Fruit fly (Drosophila melanogaster) whole organism, embryonic: ENCODE results near the gene CG43998.

ENCODE experiments used
- Atf6 ChIP-seq: fragments of 200-800 bp; sonication (Bioruptor generic); IDR thresholded peaks from 2 replicates; pipeline ENCODE4 v1.3.6; 2022; ENCODE audit warnings: missing biosample characterization, missing genetic modification characterization
- Bteb2 ChIP-seq: fragments of 200-800 bp; sonication (Bioruptor generic); optimal IDR thresholded peaks from 2 replicates; lab custom pipeline; 2016; ENCODE audit warnings: missing biosample characterization, missing genetic modification characterization
- CG10147 ChIP-seq: fragments of 200-800 bp; sonication (Bioruptor generic); optimal IDR thresholded peaks from 2 replicates; lab custom pipeline; 2019; ENCODE audit warnings: missing biosample characterization, mild to moderate bottlenecking, missing genetic modification characterization, moderate library complexity
- CG10274 ChIP-seq: fragments of 200-800 bp; sonication (Bioruptor generic); optimal IDR thresholded peaks from 3 replicates; lab custom pipeline; 2017; ENCODE audit warnings: missing biosample characterization, mild to moderate bottlenecking, missing genetic modification characterization
- CG10462 ChIP-seq: fragments of 200-800 bp; sonication (Bioruptor generic); optimal IDR thresholded peaks from 2 replicates; lab custom pipeline; 2016; ENCODE audit warnings: missing biosample characterization, missing genetic modification characterization
- CG11085 ChIP-seq: fragments of 200-800 bp; sonication (Bioruptor generic); IDR thresholded peaks from 2 replicates; pipeline ENCODE4 v1.3.6; 2022; ENCODE audit warnings: missing biosample characterization, missing genetic modification characterization
- CG13123 ChIP-seq: fragments of 200-800 bp; sonication (Bioruptor generic); optimal IDR thresholded peaks from 2 replicates; lab custom pipeline; 2016; ENCODE audit warnings: missing biosample characterization, missing genetic modification characterization
- CG14014 ChIP-seq: fragments of 200-800 bp; sonication (Bioruptor generic); IDR thresholded peaks from 2 replicates; pipeline ENCODE4 v1.3.6; 2022; ENCODE audit warnings: missing biosample characterization, missing genetic modification characterization
- CG14050 ChIP-seq: fragments of 200-800 bp; sonication (Bioruptor generic); IDR thresholded peaks from 3 replicates; pipeline ENCODE4 v1.3.6; 2022; ENCODE audit warnings: missing biosample characterization, missing genetic modification characterization
- CG1602 ChIP-seq: fragments of 200-800 bp; sonication (Bioruptor generic); optimal IDR thresholded peaks from 3 replicates; lab custom pipeline; 2016; ENCODE audit warnings: missing biosample characterization, missing genetic modification characterization
- CG16815 ChIP-seq: fragments of 200-800 bp; sonication (Bioruptor generic); optimal IDR thresholded peaks from 3 replicates; lab custom pipeline; 2017; ENCODE audit warnings: missing biosample characterization, mild to moderate bottlenecking, missing genetic modification characterization
- CG17186 ChIP-seq: fragments of 200-800 bp; sonication (Bioruptor generic); optimal IDR thresholded peaks from 3 replicates; lab custom pipeline; 2017; ENCODE audit warnings: missing biosample characterization, missing genetic modification reagents, missing genetic modification characterization
- CG17328 ChIP-seq: fragments of 200-800 bp; sonication (Bioruptor generic); IDR thresholded peaks from 2 replicates; pipeline ENCODE4 v1.3.6; 2022; ENCODE audit warnings: missing biosample characterization, missing genetic modification characterization
- CG1832 ChIP-seq: fragments of 200-800 bp; sonication (Bioruptor generic); optimal IDR thresholded peaks from 2 replicates; lab custom pipeline; 2017; ENCODE audit warnings: missing biosample characterization, mild to moderate bottlenecking, missing genetic modification characterization, inconsistent platforms
- CG2120 ChIP-seq: fragments of 200-800 bp; sonication (Bioruptor generic); optimal IDR thresholded peaks from 3 replicates; lab custom pipeline; 2016; ENCODE audit warnings: missing biosample characterization, missing genetic modification characterization
- CG32772 ChIP-seq: fragments of 200-800 bp; sonication (Bioruptor generic); IDR thresholded peaks from 2 replicates; pipeline ENCODE4 v1.3.6; 2022; ENCODE audit warnings: missing biosample characterization, missing genetic modification characterization
- CG3407 ChIP-seq: fragments of 200-800 bp; sonication (Bioruptor generic); optimal IDR thresholded peaks from 2 replicates; lab custom pipeline; 2018; ENCODE audit warnings: missing biosample characterization, mild to moderate bottlenecking, missing genetic modification characterization
- CG4730 ChIP-seq: fragments of 200-800 bp; sonication (Bioruptor generic); IDR thresholded peaks from 2 replicates; pipeline ENCODE4 v1.3.6; 2022; ENCODE audit warnings: missing biosample characterization, missing genetic modification characterization
- CG7372 ChIP-seq: fragments of 200-800 bp; sonication (Bioruptor generic); IDR thresholded peaks from 2 replicates; pipeline ENCODE4 v1.3.6; 2022; ENCODE audit warnings: missing biosample characterization, missing genetic modification characterization
- CG7963 ChIP-seq: fragments of 200-800 bp; sonication (Bioruptor generic); IDR thresholded peaks from 3 replicates; pipeline ENCODE4 v1.3.6; 2022; ENCODE audit warnings: missing biosample characterization, missing genetic modification characterization; ENCODE audit not compliant: partially characterized antibody
- CG8478 ChIP-seq: fragments of >200 bp; optimal IDR thresholded peaks from 2 replicates; lab custom pipeline; 2018
- HmgZ ChIP-seq: fragments of 200-800 bp; sonication (Bioruptor generic); optimal IDR thresholded peaks from 2 replicates; lab custom pipeline; 2018; ENCODE audit warnings: missing biosample characterization, mild to moderate bottlenecking, missing genetic modification characterization
- Meics ChIP-seq: fragments of 200-800 bp; sonication (Bioruptor generic); optimal IDR thresholded peaks from 2 replicates; lab custom pipeline; 2017; ENCODE audit warnings: missing biosample characterization, mild to moderate bottlenecking, missing genetic modification characterization
- NC2α ChIP-seq: fragments of 200-800 bp; sonication (Bioruptor generic); optimal IDR thresholded peaks from 2 replicates; lab custom pipeline; 2016; ENCODE audit warnings: missing biosample characterization, missing genetic modification characterization
- Pdp1 ChIP-seq, 2 experiments: fragments of 200-800 bp; sonication (Bioruptor generic); optimal IDR thresholded peaks; 3 replicates each; lab custom pipeline; 2016; ENCODE audit warnings: missing biosample characterization in 2 of 2, missing genetic modification characterization in 2 of 2, mild to moderate bottlenecking in 1 of 2, moderate library complexity in 1 of 2
- Sry-δ ChIP-seq: fragments of 200-800 bp; sonication (Bioruptor generic); optimal IDR thresholded peaks from 2 replicates; lab custom pipeline; 2016; ENCODE audit warnings: missing biosample characterization, missing genetic modification characterization
- TFAM ChIP-seq: fragments of 200-800 bp; sonication (Bioruptor generic); optimal IDR thresholded peaks from 2 replicates; lab custom pipeline; 2017; ENCODE audit warnings: missing biosample characterization, missing genetic modification characterization, inconsistent platforms
- ap ChIP-seq: fragments of 200-800 bp; sonication (Bioruptor generic); IDR thresholded peaks from 2 replicates; pipeline ENCODE4 v1.3.6; 2022; ENCODE audit warnings: missing biosample characterization, missing genetic modification characterization
- ase ChIP-seq: fragments of 200-800 bp; sonication (Bioruptor generic); IDR thresholded peaks from 3 replicates; pipeline ENCODE4 v1.3.6; 2022; ENCODE audit warnings: missing biosample characterization, missing genetic modification characterization
- ash1 ChIP-seq: fragments of 200-800 bp; sonication (Bioruptor generic); optimal IDR thresholded peaks from 2 replicates; lab custom pipeline; 2018; ENCODE audit warnings: missing biosample characterization, mild to moderate bottlenecking, missing genetic modification characterization
- bigmax ChIP-seq: fragments of 200-800 bp; sonication (Bioruptor generic); optimal IDR thresholded peaks from 2 replicates; lab custom pipeline; 2018; ENCODE audit warnings: missing biosample characterization, mild to moderate bottlenecking, missing genetic modification characterization
- bsh ChIP-seq, 2 experiments: fragments of 200-800 bp; sonication (Bioruptor generic); optimal IDR thresholded peaks; 2 replicates each; lab custom pipeline; 2017 to 2018; ENCODE audit warnings: mild to moderate bottlenecking in 2 of 2, missing biosample characterization in 2 of 2, missing genetic modification characterization in 2 of 2, moderate library complexity in 1 of 2
- crc ChIP-seq: fragments of 200-800 bp; sonication (Bioruptor generic); optimal IDR thresholded peaks from 2 replicates; lab custom pipeline; 2016; ENCODE audit warnings: missing biosample characterization, missing genetic modification characterization
- crol ChIP-seq: fragments of 200-800 bp; sonication (Bioruptor generic); IDR thresholded peaks from 2 replicates; pipeline ENCODE4 v1.3.6; 2022; ENCODE audit warnings: missing biosample characterization, missing genetic modification characterization
- dati ChIP-seq: fragments of 200-800 bp; sonication (Bioruptor generic); IDR thresholded peaks from 2 replicates; pipeline ENCODE4 v1.3.6; 2022; ENCODE audit warnings: missing biosample characterization, missing genetic modification characterization
- emc ChIP-seq: fragments of 200-800 bp; sonication (Bioruptor generic); optimal IDR thresholded peaks from 2 replicates; lab custom pipeline; 2016; ENCODE audit warnings: missing biosample characterization, missing genetic modification characterization
- eve ChIP-seq, 2 experiments: fragments of >200 bp; optimal IDR thresholded peaks; 2 replicates each; lab custom pipeline; 2017; ENCODE audit warnings: missing biosample characterization in 2 of 2, missing genetic modification characterization in 2 of 2
- ewg ChIP-seq: fragments of 200-800 bp; sonication (Bioruptor generic); optimal IDR thresholded peaks from 3 replicates; lab custom pipeline; 2017; ENCODE audit warnings: mild to moderate bottlenecking, missing biosample characterization, missing genetic modification reagents, missing genetic modification characterization
- fd64A ChIP-seq: fragments of 200-800 bp; sonication (Bioruptor generic); optimal IDR thresholded peaks from 3 replicates; lab custom pipeline; 2018; ENCODE audit warnings: missing biosample characterization, mild to moderate bottlenecking, missing genetic modification characterization
- gfzf ChIP-seq: fragments of 200-800 bp; sonication (Bioruptor generic); optimal IDR thresholded peaks from 2 replicates; lab custom pipeline; 2016; ENCODE audit warnings: missing biosample characterization, mild to moderate bottlenecking, missing genetic modification characterization, moderate library complexity
- ind ChIP-seq: fragments of 200-800 bp; sonication (Bioruptor generic); optimal IDR thresholded peaks from 3 replicates; lab custom pipeline; 2016; ENCODE audit warnings: missing biosample characterization, missing genetic modification characterization
- kni ChIP-seq: fragments of 200-800 bp; sonication (Bioruptor generic); optimal IDR thresholded peaks from 3 replicates; lab custom pipeline; 2017; ENCODE audit warnings: mild to moderate bottlenecking, missing biosample characterization, missing genetic modification reagents, missing genetic modification characterization
- knrl ChIP-seq: fragments of 200-800 bp; sonication (Bioruptor generic); IDR thresholded peaks from 3 replicates; pipeline ENCODE4 v1.3.6; 2022; ENCODE audit warnings: missing biosample characterization, missing genetic modification characterization; ENCODE audit not compliant: partially characterized antibody
- seq ChIP-seq: fragments of 200-800 bp; sonication (Bioruptor generic); IDR thresholded peaks from 2 replicates; pipeline ENCODE4 v1.3.6; 2022; ENCODE audit warnings: missing biosample characterization, missing genetic modification characterization
- so ChIP-seq: fragments of 200-800 bp; sonication (Bioruptor generic); IDR thresholded peaks from 3 replicates; pipeline ENCODE4 v1.3.6; 2022; ENCODE audit warnings: missing biosample characterization, missing genetic modification characterization
- sqz ChIP-seq: fragments of 200-800 bp; sonication (Bioruptor generic); optimal IDR thresholded peaks from 3 replicates; lab custom pipeline; 2018; ENCODE audit warnings: missing biosample characterization, mild to moderate bottlenecking, missing genetic modification characterization
- tio ChIP-seq: fragments of 200-800 bp; sonication (Bioruptor generic); optimal IDR thresholded peaks from 2 replicates; lab custom pipeline; 2017; ENCODE audit warnings: missing biosample characterization, missing genetic modification characterization, inconsistent platforms
- tll ChIP-seq, 2 experiments: fragments of 200-800 bp in 1 of 2; fragments of >200 bp in 1 of 2; sonication (Bioruptor generic) in 1 of 2; optimal IDR thresholded peaks; 2 replicates each; lab custom pipeline; 2017 to 2019; ENCODE audit warnings: missing biosample characterization in 2 of 2, missing genetic modification characterization in 2 of 2, mild to moderate bottlenecking in 1 of 2, moderate library complexity in 1 of 2

CG43998 gene

DNA sequence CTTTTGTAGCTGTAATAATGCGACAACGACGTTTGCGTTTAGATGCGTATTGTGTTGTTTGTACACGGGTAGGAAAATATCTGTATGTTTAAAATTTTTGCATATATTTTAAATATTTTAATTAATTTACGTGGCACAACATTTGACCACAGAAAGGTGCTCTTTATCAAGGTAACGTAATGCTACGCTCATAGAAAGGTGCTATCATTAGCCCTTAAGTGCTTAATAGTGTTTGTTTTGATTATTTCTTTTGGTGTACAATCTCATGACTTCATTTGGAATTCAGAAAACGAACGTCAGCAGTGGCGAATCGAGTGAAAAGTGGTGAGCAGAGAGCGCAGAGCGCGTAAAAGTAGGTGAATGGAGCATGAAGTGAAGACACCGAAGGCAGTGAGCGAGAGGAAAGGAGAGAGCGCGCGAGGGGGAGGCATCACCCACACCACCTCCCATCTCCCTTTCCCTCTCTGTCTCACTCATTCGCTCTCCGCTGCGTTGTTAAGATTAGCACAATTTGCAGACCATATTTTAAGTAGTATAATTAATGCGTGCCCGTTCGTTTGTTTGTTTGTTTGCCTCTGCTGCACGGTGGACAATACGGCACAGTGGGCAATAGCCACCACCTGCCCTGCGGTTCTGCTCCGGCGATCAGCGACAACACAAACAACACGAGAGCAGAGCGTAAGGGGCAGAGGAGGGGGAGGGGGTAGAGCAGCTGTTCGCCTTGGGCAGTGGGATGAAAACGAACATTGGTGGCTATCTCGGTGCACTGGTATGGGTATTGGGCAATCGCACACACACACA lies 6.9 kb downstream of the CG43998 start (continued):
- no peak for TF ChIP-seq CG17186 (GFP tag; lab: Kevin White, UChicago)
- no peak for TF ChIP-seq emc (GFP tag; lab: Kevin White, UChicago)
- peak in 1 of 2 experiments; percentile 47 for TF ChIP-seq bsh (GFP tag; optimal IDR thresholded peaks at IDR 0.05; lab: Kevin White, UChicago)
- TF ChIP-seq ap (GFP tag; lab: Robert Waterston, UW), result 0 out of 2 replicates have a peak, but pooled peaks have one; percentile 40
- no peak for TF ChIP-seq CG8478 (lab: Kevin White, UChicago)
- peak; percentile 23 for TF ChIP-seq bigmax
- peak; percentile 9 for TF ChIP-seq sqz (GFP tag; lab: Kevin White, UChicago)
- TF ChIP-seq HmgZ (tag; lab: Kevin White, UChicago), result peak; percentile 53
- no peak for TF ChIP-seq CG16815 (GFP tag; lab: Kevin White, UChicago)
- TF ChIP-seq NC2α (GFP tag; lab: Kevin White, UChicago), result no peak
- TF ChIP-seq seq (GFP tag; lab: Robert Waterston, UW), result no peak
- TF ChIP-seq CG7963 (GFP tag; lab: Robert Waterston, UW), result no peak
- TF ChIP-seq eve (GFP tag; optimal IDR thresholded peaks at IDR 0.05; lab: Kevin White, UChicago), result no peak
- TF ChIP-seq Atf6 (GFP tag; lab: Robert Waterston, UW), result peak; percentile 14; the same call in 1 of the 2 replicates
- no peak for TF ChIP-seq fd64A
- peak; percentile 41 for TF ChIP-seq CG1832 (GFP tag; lab: Kevin White, UChicago)
- TF ChIP-seq crc, result no peak
- no peak for TF ChIP-seq CG11085 (GFP tag; lab: Robert Waterston, UW)
- no peak for TF ChIP-seq so
- TF ChIP-seq CG3407, result peak; percentile 21
- TF ChIP-seq CG17328 (GFP tag; lab: Robert Waterston, UW), result peak; percentile 62
- no peak for TF ChIP-seq CG10462 (GFP tag; lab: Kevin White, UChicago)
- peak; percentile 55 for TF ChIP-seq ash1 (GFP tag; lab: Kevin White, UChicago)
- no peak for TF ChIP-seq Pdp1 (GFP tag; optimal IDR thresholded peaks at IDR 0.05; lab: Kevin White, UChicago)
- no peak for TF ChIP-seq Bteb2 (GFP tag; lab: Kevin White, UChicago)
- TF ChIP-seq CG7372 (GFP tag; lab: Robert Waterston, UW), result peak; percentile 11; the same call in 1 of the 2 replicates
- TF ChIP-seq knrl, result no peak; the same call in 2 of the 3 replicates
- peak; percentile 48; the same call in 1 of the 2 replicates for TF ChIP-seq CG4730 (GFP tag; lab: Robert Waterston, UW)
- TF ChIP-seq crol, result peak; percentile 98
- no peak for TF ChIP-seq tll (GFP tag; optimal IDR thresholded peaks at IDR 0.05; lab: Kevin White, UChicago)
- TF ChIP-seq TFAM, result no peak
- no peak for TF ChIP-seq tio (GFP tag; lab: Kevin White, UChicago)
- TF ChIP-seq CG10274, result no peak
- peak; percentile 81 for TF ChIP-seq kni (GFP tag; lab: Kevin White, UChicago)
- peak; percentile 5 for TF ChIP-seq Meics (GFP tag; lab: Kevin White, UChicago)
- TF ChIP-seq CG32772 (GFP tag; lab: Robert Waterston, UW), result 0 out of 2 replicates have a peak, but pooled peaks have one; percentile 7
- TF ChIP-seq CG2120, result peak; percentile 5
- TF ChIP-seq CG10147 (GFP tag; lab: Kevin White, UChicago), result no peak
- peak; percentile 46 for TF ChIP-seq ind
- no peak for TF ChIP-seq ewg (GFP tag; lab: Kevin White, UChicago)
- 0 out of 3 replicates have a peak, but pooled peaks have one; percentile 27 for TF ChIP-seq ase (GFP tag; lab: Robert Waterston, UW)
- TF ChIP-seq CG1602, result no peak
- no peak for TF ChIP-seq gfzf (GFP tag; lab: Kevin White, UChicago)
- TF ChIP-seq dati, result no peak
- peak; percentile 20; the same call in 1 of the 2 replicates for TF ChIP-seq CG14014 (GFP tag; lab: Robert Waterston, UW)
- no peak for TF ChIP-seq CG13123 (GFP tag; lab: Kevin White, UChicago)
- TF ChIP-seq CG14050 (GFP tag; lab: Robert Waterston, UW), result peak; percentile 13; the same call in 1 of the 3 replicates
- TF ChIP-seq Sry-δ (GFP tag; lab: Kevin White, UChicago), result no peak
